Worm (Caenorhabditis elegans) whole organism, mixed stage, embryonic: ENCODE measurements around the gene ZK616.5.

Source experiments
- bed-3 ChIP-seq: fragments of 200-800 bp; sonication (Bioruptor generic); optimal IDR thresholded peaks from 3 replicates; lab custom pipeline; 2018; ENCODE audit warnings: mild to moderate bottlenecking, missing genetic modification characterization, moderate library complexity, missing compliant biosample characterization
- blmp-1 ChIP-seq: fragments of 150-350 bp; optimal IDR thresholded peaks from 2 replicates; lab custom pipeline; 2014; ENCODE audit warnings: missing biosample characterization, missing genetic modification characterization
- ceh-39 ChIP-seq: fragments of 150-350 bp; optimal IDR thresholded peaks from 2 replicates; lab custom pipeline; 2014; ENCODE audit warnings: missing biosample characterization, missing genetic modification characterization
- ceh-43 ChIP-seq: fragments of 200-800 bp; sonication (Bioruptor generic); optimal IDR thresholded peaks from 2 replicates; lab custom pipeline; 2018; ENCODE audit warnings: mild to moderate bottlenecking, missing genetic modification characterization, moderate library complexity, missing compliant biosample characterization
- ceh-83 ChIP-seq: fragments of 200-800 bp; sonication (Bioruptor generic); optimal IDR thresholded peaks from 2 replicates; lab custom pipeline; 2018; ENCODE audit warnings: mild to moderate bottlenecking, missing genetic modification characterization, missing compliant biosample characterization
- ces-1 ChIP-seq: fragments of 150-350 bp; optimal IDR thresholded peaks from 2 replicates; lab custom pipeline; 2014; ENCODE audit warnings: missing biosample characterization, missing genetic modification reagents, missing genetic modification characterization
- cnd-1 ChIP-seq: fragments of 200-800 bp; sonication (Bioruptor generic); optimal IDR thresholded peaks from 2 replicates; lab custom pipeline; 2018; ENCODE audit warnings: mild to moderate bottlenecking, missing genetic modification characterization, missing compliant biosample characterization
- drap-1 ChIP-seq: fragments of 200-800 bp; sonication (Bioruptor generic); optimal IDR thresholded peaks from 3 replicates; lab custom pipeline; 2018; ENCODE audit warnings: mild to moderate bottlenecking, missing genetic modification characterization, missing compliant biosample characterization
- elt-1 ChIP-seq: sonication (generic microtip); optimal IDR thresholded peaks from 2 replicates; lab custom pipeline; 2017; ENCODE audit warnings: missing genetic modification characterization, mild to moderate bottlenecking, missing compliant biosample characterization, antibody characterized with exemption, moderate library complexity, borderline replicate concordance; ENCODE audit not compliant: insufficient read depth
- elt-3 ChIP-seq: fragments of 150-350 bp; optimal IDR thresholded peaks from 2 replicates; lab custom pipeline; 2014; ENCODE audit warnings: missing biosample characterization, missing genetic modification characterization
- flh-1 ChIP-seq: fragments of 200-800 bp; sonication (Bioruptor generic); optimal IDR thresholded peaks from 2 replicates; lab custom pipeline; 2018; ENCODE audit warnings: mild to moderate bottlenecking, missing genetic modification characterization, moderate library complexity, missing compliant biosample characterization
- hlh-1 ChIP-seq: fragments of 150-350 bp; optimal IDR thresholded peaks from 2 replicates; lab custom pipeline; 2014; ENCODE audit warnings: missing biosample characterization, missing genetic modification reagents, missing genetic modification characterization
- lin-13 ChIP-seq: fragments of 150-350 bp; optimal IDR thresholded peaks from 2 replicates; lab custom pipeline; 2014; ENCODE audit warnings: missing biosample characterization, missing genetic modification characterization
- mab-5 ChIP-seq: fragments of 150-350 bp; optimal IDR thresholded peaks from 2 replicates; lab custom pipeline; 2014; ENCODE audit warnings: missing biosample characterization, missing genetic modification characterization
- mep-1 ChIP-seq: fragments of 150-350 bp; optimal IDR thresholded peaks from 2 replicates; lab custom pipeline; 2017; ENCODE audit warnings: missing biosample characterization, missing genetic modification reagents, missing genetic modification characterization, inconsistent platforms
- mls-2 ChIP-seq: sonication (generic microtip); optimal IDR thresholded peaks from 2 replicates; lab custom pipeline; 2016; ENCODE audit warnings: mild to moderate bottlenecking, missing genetic modification characterization, moderate library complexity, missing compliant biosample characterization
- nhr-2 ChIP-seq: fragments of 150-350 bp; optimal IDR thresholded peaks from 2 replicates; lab custom pipeline; 2014; ENCODE audit warnings: missing biosample characterization, missing genetic modification characterization
- nhr-237 ChIP-seq: fragments of 150-350 bp; optimal IDR thresholded peaks from 2 replicates; lab custom pipeline; 2014; ENCODE audit warnings: missing biosample characterization, missing genetic modification characterization
- nhr-28 ChIP-seq: fragments of 150-350 bp; optimal IDR thresholded peaks from 2 replicates; lab custom pipeline; 2014; ENCODE audit warnings: missing biosample characterization, missing genetic modification characterization
- nhr-76 ChIP-seq: sonication (generic microtip); optimal IDR thresholded peaks from 2 replicates; lab custom pipeline; 2017; ENCODE audit warnings: missing biosample characterization, missing genetic modification characterization
- pha-4 ChIP-seq: fragments of 150-350 bp; optimal IDR thresholded peaks from 2 replicates; lab custom pipeline; 2018; ENCODE audit warnings: missing biosample characterization, missing genetic modification reagents, missing genetic modification characterization
- sem-2 ChIP-seq: fragments of 200-800 bp; sonication (Bioruptor generic); optimal IDR thresholded peaks from 2 replicates; lab custom pipeline; 2018; ENCODE audit warnings: mild to moderate bottlenecking, missing genetic modification characterization, missing compliant biosample characterization
- snpc-4 ChIP-seq: fragments of 150-350 bp; optimal IDR thresholded peaks from 2 replicates; lab custom pipeline; 2014; ENCODE audit warnings: missing biosample characterization, missing genetic modification characterization
- tbx-8 ChIP-seq: fragments of 200-800 bp; sonication (Bioruptor generic); optimal IDR thresholded peaks from 2 replicates; lab custom pipeline; 2018; ENCODE audit warnings: mild to moderate bottlenecking, missing genetic modification characterization, moderate library complexity, missing compliant biosample characterization
- unc-120 ChIP-seq: sonication (generic microtip); optimal IDR thresholded peaks from 2 replicates; lab custom pipeline; 2017; ENCODE audit warnings: missing genetic modification characterization, missing compliant biosample characterization; ENCODE audit not compliant: poor library complexity, severe bottlenecking
- unc-39 ChIP-seq: fragments of 150-350 bp; optimal IDR thresholded peaks from 2 replicates; lab custom pipeline; 2014; ENCODE audit warnings: missing biosample characterization, missing genetic modification characterization
- zip-8 ChIP-seq: fragments of 150-350 bp; optimal IDR thresholded peaks from 2 replicates; lab custom pipeline; 2014; ENCODE audit warnings: missing biosample characterization, missing genetic modification characterization
- ztf-11 ChIP-seq: fragments of 150-350 bp; optimal IDR thresholded peaks from 2 replicates; lab custom pipeline; 2014; ENCODE audit warnings: missing biosample characterization, missing genetic modification characterization

ZK616.5 gene

ce11 chrIV:5415696-5416095 is 24.0 kb downstream of the ZK616.5 start, which contains the start of gene spp-7:
TSS of gene spp-7 (minus strand) at chrIV:5415796.
- TF ChIP-seq cnd-1 (tag; lab: Kevin White, UChicago) (no peak), mls-2 (tag; lab: Kevin White, UChicago) (no peak), mab-5 (tag; lab: Kevin White, UChicago) (no peak), nhr-76 (no peak), ztf-11 (tag; lab: Kevin White, UChicago) (no peak), unc-120 (tag; lab: Kevin White, UChicago) (no peak), zip-8 (tag; lab: Kevin White, UChicago) (no peak), mep-1 (tag; lab: Kevin White, UChicago) (no peak), ceh-39 (no peak), sem-2 (GFP tag; lab: Kevin White, UChicago) (no peak), tbx-8 (no peak), elt-3 (tag; lab: Kevin White, UChicago) (no peak), drap-1 (GFP tag; lab: Kevin White, UChicago) (no peak), ceh-83 (GFP tag; lab: Kevin White, UChicago) (no peak), hlh-1 (no peak), elt-1 (tag; lab: Kevin White, UChicago) (no peak), blmp-1 (tag; lab: Kevin White, UChicago) (no peak), nhr-28 (tag; lab: Kevin White, UChicago) (no peak)

DNA sequence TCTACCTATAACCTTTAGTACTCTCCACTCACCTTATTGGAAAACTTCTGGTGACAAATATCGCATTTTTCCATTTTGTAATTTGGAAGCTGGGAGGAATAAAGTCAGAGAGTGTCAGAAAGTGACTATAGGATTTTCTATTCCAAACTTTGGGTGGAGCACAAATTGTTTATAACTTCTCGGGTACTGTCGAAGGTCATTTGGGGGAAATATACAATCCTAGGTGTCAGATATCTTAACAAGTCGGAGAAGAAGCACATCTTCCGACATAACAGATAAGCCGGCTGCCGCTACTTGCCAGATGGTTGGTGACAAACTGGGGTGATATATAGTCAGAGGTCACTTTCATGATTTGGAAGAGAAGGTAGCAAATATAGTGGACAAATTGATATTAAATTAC is 27.4 kb downstream of the ZK616.5 start, which contains the start of gene ehn-3:
TSS of gene ehn-3 (minus strand) at position 101 of the 400 bp plus-strand sequence.
- TF ChIP-seq bed-3 (GFP tag; lab: Kevin White, UChicago), result no peak
- TF ChIP-seq snpc-4, result no peak
- no peak for TF ChIP-seq drap-1 (GFP tag; lab: Kevin White, UChicago)
- TF ChIP-seq ces-1 (GFP tag; lab: Kevin White, UChicago), result no peak
- TF ChIP-seq ceh-43, result no peak
- TF ChIP-seq unc-39 (tag; lab: Kevin White, UChicago), result no peak
- TF ChIP-seq ztf-11 (tag; lab: Kevin White, UChicago), result no peak
- TF ChIP-seq pha-4 (tag; lab: Kevin White, UChicago), result no peak
- no peak for TF ChIP-seq elt-1 (tag; lab: Kevin White, UChicago)
- TF ChIP-seq mab-5 (tag; lab: Kevin White, UChicago), result no peak
- no peak for TF ChIP-seq nhr-237

- TF ChIP-seq sem-2 (GFP tag; lab: Kevin White, UChicago), result no peak
- no peak for TF ChIP-seq elt-1 (tag; lab: Kevin White, UChicago)
- no peak for TF ChIP-seq flh-1
- no peak for TF ChIP-seq nhr-28 (tag; lab: Kevin White, UChicago)
- no peak for TF ChIP-seq nhr-2 (tag; lab: Kevin White, UChicago)
- no peak for TF ChIP-seq lin-13
Measured at ce11 chrIV:5438705-5439104, 47.0 kb downstream of the ZK616.5 start, which contains the start of gene mgl-3. TSS of gene mgl-3 (plus strand) at chrIV:5439005.
